Worm (Caenorhabditis elegans) whole organism, L2 larva: ENCODE data around the gene T07C4.3.

Source experiments
- blmp-1 ChIP-seq: sonication (generic microtip); optimal IDR thresholded peaks from 2 replicates; lab custom pipeline; 2017; ENCODE audit warnings: missing genetic modification characterization, mild to moderate bottlenecking, missing compliant biosample characterization, antibody characterized with exemption, moderate library complexity; ENCODE audit not compliant: insufficient read depth
- ceh-16 ChIP-seq: fragments of 150-350 bp; optimal IDR thresholded peaks from 2 replicates; lab custom pipeline; 2014; ENCODE audit warnings: missing biosample characterization, missing genetic modification characterization
- ceh-82 ChIP-seq: fragments of 150-350 bp; optimal IDR thresholded peaks from 2 replicates; lab custom pipeline; 2014; ENCODE audit warnings: missing biosample characterization, missing genetic modification characterization
- lsy-2 ChIP-seq, 2 experiments: fragments of 150-350 bp in 1 of 2; sonication (generic microtip) in 1 of 2; optimal IDR thresholded peaks; 2 replicates each; lab custom pipeline; 2014 to 2017; ENCODE audit warnings: missing biosample characterization in 2 of 2, missing genetic modification characterization in 2 of 2
- nhr-10 ChIP-seq: sonication (generic microtip); optimal IDR thresholded peaks from 2 replicates; lab custom pipeline; 2017; ENCODE audit warnings: missing biosample characterization, missing genetic modification characterization
- unc-39 ChIP-seq: fragments of 150-350 bp; optimal IDR thresholded peaks from 2 replicates; lab custom pipeline; 2014; ENCODE audit warnings: missing biosample characterization, missing genetic modification characterization
- unc-62 ChIP-seq: fragments of 150-350 bp; optimal IDR thresholded peaks from 2 replicates; lab custom pipeline; 2014; ENCODE audit warnings: missing biosample characterization, missing genetic modification reagents, missing genetic modification characterization
- zag-1 ChIP-seq: fragments of 150-350 bp; optimal IDR thresholded peaks from 2 replicates; lab custom pipeline; 2014; ENCODE audit warnings: missing biosample characterization, missing genetic modification characterization
- ztf-11 ChIP-seq: sonication (generic microtip); optimal IDR thresholded peaks from 2 replicates; lab custom pipeline; 2017; ENCODE audit warnings: missing biosample characterization, missing genetic modification characterization

ce11 chrIII:10379632-10380031, 27.7 kb downstream of the T07C4.3 start:
- no peak for TF ChIP-seq unc-39
- TF ChIP-seq lsy-2 (tag; optimal IDR thresholded peaks at IDR 0.05; lab: Kevin White, UChicago), result peak in 1 of 2 experiments; percentile 23
- TF ChIP-seq ceh-82 (tag; lab: Kevin White, UChicago), result no peak
- no peak for TF ChIP-seq ceh-16 (tag; lab: Kevin White, UChicago)
- TF ChIP-seq zag-1 (tag; lab: Kevin White, UChicago), result no peak
- TF ChIP-seq unc-62 (GFP tag; lab: Kevin White, UChicago), result no peak
- no peak for TF ChIP-seq nhr-10 (tag; lab: Kevin White, UChicago)
- no peak for TF ChIP-seq ztf-11
- no peak for TF ChIP-seq blmp-1 (tag; lab: Kevin White, UChicago)
